Fruit fly (Drosophila melanogaster): Measurements from ENCODE around the gene alpha-Man-IIa.

alpha-Man-IIa gene

DNA sequence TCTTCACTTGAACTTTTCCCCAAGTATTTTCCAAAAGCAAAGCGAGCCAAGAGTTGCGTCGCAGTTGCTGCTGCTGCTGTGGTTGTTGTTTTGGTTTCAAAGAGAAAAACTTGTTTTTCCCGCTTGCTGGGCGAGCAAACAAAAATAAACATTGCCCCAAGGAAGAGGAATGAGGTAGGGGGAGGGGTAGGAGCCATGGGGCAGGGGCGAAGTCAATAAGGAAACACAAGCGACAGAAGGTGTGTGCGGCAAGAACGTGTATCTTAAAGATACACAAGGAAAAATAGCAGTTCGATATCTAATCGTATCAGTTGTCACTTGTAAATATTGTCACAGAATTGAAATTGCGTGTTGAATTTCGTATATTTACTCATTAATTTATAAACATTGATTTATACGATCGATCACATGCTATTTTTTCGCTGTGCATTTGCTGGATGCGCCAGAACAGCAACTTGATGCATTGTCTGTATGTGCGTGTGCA, 18.8 kb upstream of the alpha-Man-IIa start (continued):
- peak; percentile 94 for TF ChIP-seq esn (GFP tag; optimal IDR thresholded peaks at IDR 0.05)
- peak; percentile 92 for TF ChIP-seq CG16779 (tag; optimal IDR thresholded peaks at IDR 0.05)
- TF ChIP-seq Hr39 (GFP tag; optimal IDR thresholded peaks at IDR 0.05): peak; percentile 91
- TF ChIP-seq Eip75B (GFP tag; optimal IDR thresholded peaks at IDR 0.05): peak; percentile 94
- TF ChIP-seq CG10631 (GFP tag; optimal IDR thresholded peaks at IDR 0.05): peak; percentile 97
- TF ChIP-seq CG11294 (GFP tag; IDR thresholded peaks at IDR 0.05): peak; percentile 83
- TF ChIP-seq CG6808 (GFP tag; optimal IDR thresholded peaks at IDR 0.05): peak; percentile 97
- TF ChIP-seq ss (GFP tag; optimal IDR thresholded peaks at IDR 0.05): peak; percentile 97 to 98
- TF ChIP-seq Sox15 (GFP tag; optimal IDR thresholded peaks at IDR 0.05): peak; percentile 70
- TF ChIP-seq Eip93F (GFP tag; optimal IDR thresholded peaks at IDR 0.05): peak; percentile 70
- peak; percentile 95 for TF ChIP-seq Gug (GFP tag; IDR thresholded peaks at IDR 0.05)
- TF ChIP-seq Hr4 (GFP tag; optimal IDR thresholded peaks at IDR 0.05): peak; percentile 86
- peak; percentile 91 for TF ChIP-seq Smox (GFP tag; optimal IDR thresholded peaks at IDR 0.05)
- TF ChIP-seq Sox102F (GFP tag; optimal IDR thresholded peaks at IDR 0.05): peak; percentile 92
- TF ChIP-seq CG31627 (GFP tag; optimal IDR thresholded peaks at IDR 0.05): peak; percentile 91
- peak; percentile 95 for TF ChIP-seq eg (GFP tag; IDR thresholded peaks at IDR 0.05)
- peak; percentile 95 for TF ChIP-seq CG11762 (GFP tag; optimal IDR thresholded peaks at IDR 0.05; ENCODE audit: insufficient read depth)
- TF ChIP-seq Ets96B (tag; optimal IDR thresholded peaks at IDR 0.05): peak; percentile 98
- peak; percentile 93 for TF ChIP-seq CG7368 (GFP tag; optimal IDR thresholded peaks at IDR 0.05)
- TF ChIP-seq spab (GFP tag; optimal IDR thresholded peaks at IDR 0.05): peak; percentile 96
- TF ChIP-seq CG3032 (tag; optimal IDR thresholded peaks at IDR 0.05): peak; percentile 98
- TF ChIP-seq Met (GFP tag; optimal IDR thresholded peaks at IDR 0.05): peak; percentile 94

DNA sequence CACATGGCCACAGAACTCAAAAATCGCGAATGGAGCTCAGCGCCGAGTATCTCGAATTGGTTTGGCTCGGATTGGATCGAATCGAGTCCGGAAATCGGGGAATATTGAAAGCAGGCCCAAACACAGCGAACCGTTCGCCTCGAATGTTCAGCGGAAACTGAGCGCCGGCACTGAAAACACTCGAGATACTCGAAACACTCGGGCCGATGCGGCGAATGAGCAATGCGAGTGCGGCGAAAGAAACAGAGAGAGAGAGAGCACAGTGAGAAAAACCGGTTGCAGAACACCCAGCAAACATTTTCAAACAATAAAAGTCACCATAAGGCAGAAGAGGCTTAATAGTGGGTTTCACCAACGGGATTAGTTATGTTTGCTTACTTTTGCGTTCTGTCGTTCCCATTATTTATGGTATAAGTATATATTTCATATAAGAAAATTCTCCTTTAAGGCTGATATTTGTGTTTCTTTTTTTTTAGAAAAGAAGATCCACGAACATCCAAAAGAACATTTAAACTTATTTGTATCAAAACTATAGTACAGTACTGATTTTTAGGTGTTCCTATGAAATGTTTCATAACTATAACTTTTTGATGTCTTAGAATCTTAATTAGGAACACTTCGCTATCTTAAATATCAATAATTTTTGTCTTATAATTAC, 17.8 kb upstream of the alpha-Man-IIa start, which contains the start of gene FER:
Gene FER, minus strand, starts transcription at position 162 of the 658 bp plus-strand sequence.
- TF ChIP-seq Lpt (GFP tag; optimal IDR thresholded peaks at IDR 0.05) (no peak), net (GFP tag; optimal IDR thresholded peaks at IDR 0.05) (no peak), Ets21C (GFP tag; optimal IDR thresholded peaks at IDR 0.05) (no peak), fkh (GFP tag; optimal IDR thresholded peaks at IDR 0.05) (peak; percentile 33), CG11762 (GFP tag; optimal IDR thresholded peaks at IDR 0.05; ENCODE audit: insufficient read depth) (no peak), CG8119 (GFP tag; IDR thresholded peaks at IDR 0.05) (peak; percentile 35; the same call in 1 of the 3 replicates), CG3032 (tag; optimal IDR thresholded peaks at IDR 0.05) (peak; percentile 25), cyc (GFP tag; optimal IDR thresholded peaks at IDR 0.05) (peak; percentile 17), CG6808 (GFP tag; optimal IDR thresholded peaks at IDR 0.05) (no peak), CG8632 (GFP tag; optimal IDR thresholded peaks at IDR 0.05) (no peak), ss (GFP tag; optimal IDR thresholded peaks at IDR 0.05) (peak; percentile 9 to 59), OdsH (GFP tag; optimal IDR thresholded peaks at IDR 0.05) (no peak), CG6854 (GFP tag; optimal IDR thresholded peaks at IDR 0.05) (peak; percentile 83), CG34406 (GFP tag; optimal IDR thresholded peaks at IDR 0.05) (no peak), CG11902 (GFP tag; optimal IDR thresholded peaks at IDR 0.05) (no peak), Ets96B (tag; optimal IDR thresholded peaks at IDR 0.05) (no peak), Gug (GFP tag; IDR thresholded peaks at IDR 0.05) (no peak), eg (GFP tag; IDR thresholded peaks at IDR 0.05) (peak; percentile 71; the same call in 2 of the 3 replicates), CG7368 (GFP tag; optimal IDR thresholded peaks at IDR 0.05) (no peak), spab (GFP tag; optimal IDR thresholded peaks at IDR 0.05) (peak; percentile 16), fd85E (GFP tag; optimal IDR thresholded peaks at IDR 0.05) (no peak), salr (GFP tag; optimal IDR thresholded peaks at IDR 0.05) (no peak), vri (GFP tag; optimal IDR thresholded peaks at IDR 0.05) (peak; percentile 51), Hr4 (GFP tag; optimal IDR thresholded peaks at IDR 0.05) (peak; percentile 28), Smox (GFP tag; optimal IDR thresholded peaks at IDR 0.05) (no peak), Hr39 (GFP tag; optimal IDR thresholded peaks at IDR 0.05) (no peak), CG32006 (GFP tag; optimal IDR thresholded peaks at IDR 0.05) (no peak), CG4318 (GFP tag; optimal IDR thresholded peaks at IDR 0.05) (no peak), Blimp-1 (GFP tag; optimal IDR thresholded peaks at IDR 0.05) (no peak), svp (GFP tag) (peak; percentile 65), dac (GFP tag; optimal IDR thresholded peaks at IDR 0.05) (no peak), CG6276 (GFP tag; optimal IDR thresholded peaks at IDR 0.05) (peak; percentile 8), CG1621 (tag; optimal IDR thresholded peaks at IDR 0.05) (peak; percentile 63), lz (GFP tag; optimal IDR thresholded peaks at IDR 0.05) (peak; percentile 6), Eip78C (GFP tag) (peak; percentile 67), CG16779 (tag; optimal IDR thresholded peaks at IDR 0.05) (peak; percentile 34), CG11294 (GFP tag; IDR thresholded peaks at IDR 0.05) (no peak), Eip93F (GFP tag; optimal IDR thresholded peaks at IDR 0.05) (no peak), CG6792 (GFP tag; optimal IDR thresholded peaks at IDR 0.05) (no peak), Sox15 (GFP tag; optimal IDR thresholded peaks at IDR 0.05) (no peak)
